Fruit fly (Drosophila melanogaster): ENCODE results near the gene CG13457.

- TF ChIP-seq CTCF (optimal IDR thresholded peaks at IDR 0.05) = no peak
- TF ChIP-seq CG8478 (optimal IDR thresholded peaks at IDR 0.05) = no peak
Observed at dm6 chr3L:15107776-15108379, 23.3 kb downstream of the CG13457 start.

Measured in S2 (cell line).